Worm (Caenorhabditis elegans): ENCODE data around the gene T21D9.2.

Gene T21D9.2

DNA sequence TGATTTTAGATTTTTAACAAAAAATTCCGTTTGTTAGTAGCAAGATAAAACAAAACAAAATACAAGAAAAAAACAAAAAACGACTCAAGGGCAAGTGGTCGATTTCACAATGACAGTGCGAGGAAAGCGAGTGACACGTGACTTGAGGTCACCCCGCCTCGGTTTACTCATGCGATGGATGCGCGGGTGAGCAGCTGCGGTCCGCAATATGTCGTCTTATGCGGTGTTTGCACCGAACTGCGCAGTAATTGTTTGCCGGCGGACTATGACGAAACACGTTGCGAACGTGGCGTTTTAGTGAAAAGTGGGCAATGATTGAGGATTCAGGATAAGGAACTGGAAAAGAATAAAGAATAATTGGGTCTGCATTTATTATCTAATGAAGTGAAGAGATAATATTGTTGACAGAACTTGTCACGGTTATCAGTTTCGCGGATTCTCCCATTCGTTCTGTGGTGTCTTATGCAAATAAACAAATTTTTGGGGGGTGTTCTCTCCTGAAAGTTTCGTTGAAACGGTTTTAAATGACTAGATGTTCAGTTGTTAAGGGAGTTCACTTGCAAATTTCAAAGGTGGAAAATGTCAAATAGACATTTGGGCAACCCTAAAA lies 25.2 kb downstream of the T21D9.2 start (continued):
- TF ChIP-seq snpc-4 (tag; optimal IDR thresholded peaks at IDR 0.05) (no peak), Y5F2A.4 (GFP tag; optimal IDR thresholded peaks at IDR 0.05) (no peak), gei-8 (GFP tag; optimal IDR thresholded peaks at IDR 0.05) (no peak), ZK546.5 (tag; optimal IDR thresholded peaks at IDR 0.05) (no peak), tra-1 (GFP tag; IDR thresholded peaks at IDR 0.05) (0 out of 2 replicates have a peak, but pooled peaks have one; percentile 57), zfp-3 (GFP tag; conservative IDR thresholded peaks at IDR 0.05) (no peak), F26F4.8 (GFP tag; conservative IDR thresholded peaks at IDR 0.05) (no peak), fkh-10 (GFP tag; optimal IDR thresholded peaks at IDR 0.05) (peak; percentile 17), zip-11 (GFP tag; IDR thresholded peaks at IDR 0.05) (no peak), aha-1 (tag) (peak; percentile 98), zag-1 (tag; optimal IDR thresholded peaks at IDR 0.05) (no peak), lin-38 (GFP tag; IDR thresholded peaks at IDR 0.05) (no peak), hlh-11 (tag; optimal IDR thresholded peaks at IDR 0.05) (peak; percentile 91), madf-9 (GFP tag; conservative IDR thresholded peaks at IDR 0.05) (no peak), nhr-41 (GFP tag; IDR thresholded peaks at IDR 0.05) (no peak), ztf-7 (tag; optimal IDR thresholded peaks at IDR 0.05) (no peak), spr-1 (tag; optimal IDR thresholded peaks at IDR 0.05) (no peak), D1046.2 (GFP tag; IDR thresholded peaks at IDR 0.05) (no peak), ztf-11 (tag; optimal IDR thresholded peaks at IDR 0.05) (no peak), mdt-29 (GFP tag; IDR thresholded peaks at IDR 0.05) (no peak)

DNA sequence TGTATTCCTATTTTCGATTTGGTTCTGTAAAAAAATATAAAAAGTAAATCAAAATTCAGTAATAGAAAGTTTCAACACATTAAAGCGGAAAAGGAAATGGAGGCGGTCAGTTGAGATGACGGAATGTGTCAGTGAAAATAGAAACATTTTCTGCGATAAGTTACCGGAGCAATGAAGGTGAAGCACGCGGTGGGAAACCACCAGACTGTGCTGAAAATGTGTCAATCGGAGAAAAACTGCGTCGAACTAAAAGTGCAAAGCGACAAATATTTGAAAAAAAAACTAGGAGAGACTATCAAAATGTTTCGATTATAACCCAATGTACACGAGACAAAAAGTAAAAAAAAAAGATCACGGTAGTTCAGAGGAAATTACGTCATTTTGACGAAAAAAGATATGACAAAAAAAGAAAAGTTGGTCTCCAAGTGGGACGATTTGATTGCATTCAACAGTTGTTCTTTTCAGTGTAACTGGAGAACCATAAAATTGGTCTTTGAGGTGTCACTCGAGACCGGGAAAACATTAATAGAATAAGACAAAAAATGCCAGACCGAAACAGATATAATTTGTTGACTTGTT lies 26.2 kb downstream of the T21D9.2 start, which contains the start of gene acl-4:
Gene acl-4 (minus strand): TSS at position 27 of the 579 bp plus-strand sequence.
- TF ChIP-seq dpl-1 (GFP tag; optimal IDR thresholded peaks at IDR 0.05): no peak
- peak; percentile 44 for TF ChIP-seq nhr-28 (tag; optimal IDR thresholded peaks at IDR 0.05)
- peak in 1 of 2 experiments; percentile 41 for TF ChIP-seq mdl-1 (tag; optimal IDR thresholded peaks at IDR 0.05)
- peak; percentile 16 for TF ChIP-seq hlh-30 (tag; optimal IDR thresholded peaks at IDR 0.05; ENCODE audit: insufficient read depth)
- TF ChIP-seq hlh-11 (tag; optimal IDR thresholded peaks at IDR 0.05): peak; percentile 3
- TF ChIP-seq dmd-6 (GFP tag; IDR thresholded peaks at IDR 0.05): peak; percentile 83
- peak; percentile 64 for TF ChIP-seq aha-1 (tag)
- peak; percentile 17 for TF ChIP-seq dve-1 (tag; optimal IDR thresholded peaks at IDR 0.05; ENCODE audit: insufficient read depth)
- TF ChIP-seq ceh-20 (GFP tag; IDR thresholded peaks at IDR 0.05): no peak
- no peak for TF ChIP-seq daf-16 (GFP tag; optimal IDR thresholded peaks at IDR 0.05)
- TF ChIP-seq daf-16 (tag; optimal IDR thresholded peaks at IDR 0.05): peak; percentile 47

DNA sequence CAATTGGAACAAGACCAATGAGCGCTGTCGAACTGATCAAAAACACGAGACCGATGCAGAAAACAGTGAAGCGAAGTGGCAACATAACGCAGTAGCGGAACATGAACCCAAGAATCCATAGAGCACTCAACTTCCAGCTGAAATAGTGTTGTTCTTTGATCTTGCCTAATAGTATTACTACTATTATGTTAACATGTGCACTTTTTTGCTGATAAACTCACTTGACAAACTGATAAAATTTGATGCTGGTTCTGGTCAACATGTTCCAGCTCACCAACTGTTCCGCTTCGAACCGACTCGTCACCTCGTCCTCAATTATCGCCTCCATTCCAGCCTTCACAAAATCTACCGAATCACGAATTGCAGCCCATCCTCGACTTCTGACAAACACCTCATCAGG lies 28.4 kb downstream of the T21D9.2 start:
- TF ChIP-seq dve-1 (tag; optimal IDR thresholded peaks at IDR 0.05; ENCODE audit: insufficient read depth) (peak; percentile 48), daf-16 (GFP tag; optimal IDR thresholded peaks at IDR 0.05) (no peak), daf-16 (tag; optimal IDR thresholded peaks at IDR 0.05) (peak; percentile 83), mes-2 (tag; optimal IDR thresholded peaks at IDR 0.05; ENCODE audit: poor library complexity, severe bottlenecking) (peak; percentile 4), F44E2.7 (GFP tag; IDR thresholded peaks at IDR 0.05) (no peak), mdl-1 (tag; optimal IDR thresholded peaks at IDR 0.05) (peak in 1 of 2 experiments; percentile 17), lin-29 (GFP tag; IDR thresholded peaks at IDR 0.05) (no peak), nhr-77 (tag; optimal IDR thresholded peaks at IDR 0.05) (peak; percentile 59), aha-1 (tag) (no peak), hlh-11 (tag; optimal IDR thresholded peaks at IDR 0.05) (peak; percentile 53), ctbp-1 (GFP tag; IDR thresholded peaks at IDR 0.05) (no peak), dmd-6 (GFP tag; IDR thresholded peaks at IDR 0.05) (peak; percentile 53), nhr-28 (tag; optimal IDR thresholded peaks at IDR 0.05) (peak; percentile 58), pqm-1 (tag; optimal IDR thresholded peaks at IDR 0.05) (peak; percentile 51), Y105C5A.15 (GFP tag; IDR thresholded peaks at IDR 0.05) (no peak)

Measured in whole organism, L4 larva.